Worm (Caenorhabditis elegans) whole organism, L4 larva: ENCODE measurements around the gene acr-15.

ENCODE experiments used
- F49E8.2 ChIP-seq: sonication (generic microtip); optimal IDR thresholded peaks from 2 replicates; lab custom pipeline; 2016; ENCODE audit warnings: missing compliant biosample characterization, mild to moderate bottlenecking, missing genetic modification characterization, borderline replicate concordance
- R02D3.7 ChIP-seq: fragments of 150-350 bp; sonication (generic microtip); optimal IDR thresholded peaks from 3 replicates; lab custom pipeline; 2014; ENCODE audit warnings: missing biosample characterization, missing genetic modification characterization
- T26A8.4 ChIP-seq: fragments of 200-800 bp; sonication (Bioruptor generic); IDR thresholded peaks from 2 replicates; pipeline ENCODE4 v1.3.6; 2022; ENCODE audit warnings: missing genetic modification characterization, missing compliant biosample characterization
- Y48G9A.11 ChIP-seq: fragments of 200-800 bp; sonication (Bioruptor generic); IDR thresholded peaks from 2 replicates; pipeline ENCODE4 v1.3.6; 2022; ENCODE audit warnings: missing genetic modification reagents, missing genetic modification characterization, missing compliant biosample characterization
- Y75B8A.6 ChIP-seq: fragments of 200-800 bp; sonication (Bioruptor generic); IDR thresholded peaks from 2 replicates; pipeline ENCODE4 v1.3.6; 2022; ENCODE audit warnings: missing genetic modification reagents, missing genetic modification characterization, missing compliant biosample characterization
- aly-2 ChIP-seq: sonication (generic microtip); optimal IDR thresholded peaks from 2 replicates; lab custom pipeline; 2018; ENCODE audit warnings: missing biosample characterization, missing genetic modification characterization
- ama-1 ChIP-seq: fragments of 150-350 bp; optimal IDR thresholded peaks from 2 replicates; lab custom pipeline; 2014; ENCODE audit warnings: inconsistent platforms, mixed read lengths
- attf-4 ChIP-seq: sonication (generic microtip); optimal IDR thresholded peaks from 3 replicates; lab custom pipeline; 2017; ENCODE audit warnings: missing biosample characterization, missing genetic modification characterization
- ceh-28 ChIP-seq: fragments of 150-350 bp; optimal IDR thresholded peaks from 2 replicates; lab custom pipeline; 2014; ENCODE audit warnings: missing biosample characterization, missing genetic modification reagents, missing genetic modification characterization
- ctbp-1 ChIP-seq: fragments of 200-800 bp; sonication (Bioruptor generic); IDR thresholded peaks from 2 replicates; pipeline ENCODE4 v1.3.6; 2022; ENCODE audit warnings: missing genetic modification reagents, missing genetic modification characterization, missing compliant biosample characterization
- daf-16 ChIP-seq, 3 experiments: sonication (generic microtip); optimal IDR thresholded peaks; 2 replicates each; lab custom pipeline; 2016 to 2017; ENCODE audit warnings: missing genetic modification characterization in 3 of 3, missing genetic modification reagents in 3 of 3, mild to moderate bottlenecking in 2 of 3, missing compliant biosample characterization in 2 of 3, missing biosample characterization in 1 of 3, moderate library complexity in 1 of 3
- dmd-6 ChIP-seq: fragments of 200-800 bp; sonication (Bioruptor generic); IDR thresholded peaks from 2 replicates; pipeline ENCODE4 v1.3.6; 2022; ENCODE audit warnings: missing genetic modification reagents, missing genetic modification characterization, missing compliant biosample characterization
- dmd-9 ChIP-seq: fragments of 200-800 bp; sonication (Bioruptor generic); IDR thresholded peaks from 2 replicates; pipeline ENCODE4 v1.3.6; 2022; ENCODE audit warnings: missing genetic modification reagents, missing genetic modification characterization, missing compliant biosample characterization
- dve-1 ChIP-seq: sonication (generic microtip); optimal IDR thresholded peaks from 2 replicates; lab custom pipeline; 2017; ENCODE audit warnings: antibody characterized with exemption, mild to moderate bottlenecking, missing genetic modification characterization, missing compliant biosample characterization; ENCODE audit not compliant: insufficient read depth
- hlh-30 ChIP-seq: sonication (generic microtip); optimal IDR thresholded peaks from 2 replicates; lab custom pipeline; 2017; ENCODE audit warnings: antibody characterized with exemption, mild to moderate bottlenecking, missing genetic modification characterization, missing compliant biosample characterization; ENCODE audit not compliant: insufficient read depth
- hmg-1.1 ChIP-seq: fragments of 200-800 bp; sonication (Bioruptor generic); IDR thresholded peaks from 2 replicates; pipeline ENCODE4 v1.3.6; 2022; ENCODE audit warnings: missing genetic modification reagents, missing genetic modification characterization, missing compliant biosample characterization
- lim-7 ChIP-seq: fragments of 200-800 bp; sonication (Bioruptor generic); IDR thresholded peaks from 2 replicates; pipeline ENCODE4 v1.3.6; 2022; ENCODE audit warnings: missing genetic modification characterization, missing compliant biosample characterization
- lin-1 ChIP-seq: fragments of 200-800 bp; sonication (Bioruptor generic); IDR thresholded peaks from 2 replicates; pipeline ENCODE4 v1.3.6; 2022; ENCODE audit warnings: missing genetic modification reagents, missing genetic modification characterization, missing compliant biosample characterization
- lin-13 ChIP-seq: fragments of 150-350 bp; optimal IDR thresholded peaks from 2 replicates; lab custom pipeline; 2014; ENCODE audit warnings: missing biosample characterization, missing genetic modification reagents, missing genetic modification characterization
- lin-15B ChIP-seq: fragments of 150-350 bp; sonication (generic microtip); optimal IDR thresholded peaks from 3 replicates; lab custom pipeline; 2014; ENCODE audit warnings: missing biosample characterization, missing genetic modification characterization
- lin-29 ChIP-seq: fragments of 200-800 bp; sonication (Bioruptor generic); IDR thresholded peaks from 2 replicates; pipeline ENCODE4 v1.3.6; 2022; ENCODE audit warnings: missing genetic modification reagents, missing genetic modification characterization, missing compliant biosample characterization
- lin-38 ChIP-seq: fragments of 200-800 bp; sonication (Bioruptor generic); IDR thresholded peaks from 2 replicates; pipeline ENCODE4 v1.3.6; 2022; ENCODE audit warnings: missing genetic modification reagents, missing genetic modification characterization, missing compliant biosample characterization
- lin-39 ChIP-seq: fragments of 150-350 bp; optimal IDR thresholded peaks from 2 replicates; lab custom pipeline; 2014; ENCODE audit warnings: missing biosample characterization, missing genetic modification reagents, missing genetic modification characterization
- mes-2 ChIP-seq: sonication (generic microtip); optimal IDR thresholded peaks from 2 replicates; lab custom pipeline; 2016; ENCODE audit warnings: missing genotype, mild to moderate bottlenecking, missing genetic modification characterization, missing compliant biosample characterization; ENCODE audit not compliant: poor library complexity, severe bottlenecking
- mxl-3 ChIP-seq: fragments of 200-800 bp; sonication (Bioruptor generic); optimal IDR thresholded peaks from 2 replicates; lab custom pipeline; 2018; ENCODE audit warnings: mild to moderate bottlenecking, missing genetic modification characterization, missing compliant biosample characterization
- nhr-28 ChIP-seq: fragments of 150-350 bp; optimal IDR thresholded peaks from 2 replicates; lab custom pipeline; 2014; ENCODE audit warnings: missing biosample characterization, missing genetic modification characterization
- pqm-1 ChIP-seq: sonication (generic microtip); optimal IDR thresholded peaks from 2 replicates; lab custom pipeline; 2017; ENCODE audit warnings: missing biosample characterization, missing genetic modification characterization
- set-16 ChIP-seq: fragments of 200-800 bp; sonication (Bioruptor generic); IDR thresholded peaks from 2 replicates; pipeline ENCODE4 v1.3.6; 2022; ENCODE audit warnings: missing genetic modification reagents, missing genetic modification characterization, missing compliant biosample characterization
- tag-97 ChIP-seq: fragments of 200-800 bp; sonication (Bioruptor generic); IDR thresholded peaks from 2 replicates; pipeline ENCODE4 v1.3.6; 2022; ENCODE audit warnings: missing genetic modification characterization, missing compliant biosample characterization
- unc-130 ChIP-seq: sonication (generic microtip); optimal IDR thresholded peaks from 2 replicates; lab custom pipeline; 2016; ENCODE audit warnings: missing genetic modification reagents, missing genetic modification characterization, missing compliant biosample characterization
- zag-1 ChIP-seq: fragments of 150-350 bp; optimal IDR thresholded peaks from 2 replicates; lab custom pipeline; 2014; ENCODE audit warnings: missing biosample characterization, missing genetic modification characterization
- zfp-3 ChIP-seq: fragments of 200-800 bp; sonication (Bioruptor generic); conservative IDR thresholded peaks from 2 replicates; pipeline ENCODE4 v1.3.6; 2022; ENCODE audit warnings: missing genetic modification reagents, missing genetic modification characterization, missing compliant biosample characterization

The acr-15 gene

ce11 chrV:8536213-8536612, 16.3 kb upstream of the acr-15 start, which contains the start of gene his-39:
his-39 (plus strand) TSS chrV:8536513.
- TF ChIP-seq ctbp-1 (GFP tag; lab: Robert Waterston, UW) (no peak), F49E8.2 (tag; lab: Kevin White, UChicago) (no peak), mes-2 (tag; lab: Kevin White, UChicago) (no peak), lin-1 (no peak), dmd-9 (GFP tag; lab: Robert Waterston, UW) (no peak), lin-15B (tag; lab: Kevin White, UChicago) (no peak), Y48G9A.11 (no peak), lin-39 (tag; lab: Kevin White, UChicago) (no peak), nhr-28 (tag; lab: Kevin White, UChicago) (no peak), lin-29 (GFP tag; lab: Robert Waterston, UW) (no peak), mxl-3 (GFP tag; lab: Kevin White, UChicago) (no peak), hlh-30 (no peak), T26A8.4 (GFP tag; lab: Robert Waterston, UW) (no peak), hmg-1.1 (GFP tag; lab: Robert Waterston, UW) (no peak), pqm-1 (tag; lab: Kevin White, UChicago) (no peak), zfp-3 (GFP tag; lab: Robert Waterston, UW) (no peak), R02D3.7 (tag; lab: Kevin White, UChicago) (no peak)

- TF ChIP-seq unc-130 (GFP tag; lab: Kevin White, UChicago) = no peak
- TF ChIP-seq tag-97 (GFP tag; lab: Robert Waterston, UW) = no peak
- no peak for TF ChIP-seq lim-7 (GFP tag; lab: Robert Waterston, UW)
- no peak for TF ChIP-seq Y75B8A.6 (GFP tag; lab: Robert Waterston, UW)
- TF ChIP-seq ama-1 = no peak
- TF ChIP-seq pqm-1 (tag; lab: Kevin White, UChicago) = no peak
- TF ChIP-seq lin-38 (GFP tag; lab: Robert Waterston, UW) = no peak
- no peak for TF ChIP-seq daf-16 (GFP tag; optimal IDR thresholded peaks at IDR 0.05; lab: Kevin White, UChicago)
- TF ChIP-seq daf-16 (tag; optimal IDR thresholded peaks at IDR 0.05; lab: Kevin White, UChicago) = no peak
- TF ChIP-seq dve-1 (tag; lab: Kevin White, UChicago) = no peak
- no peak for TF ChIP-seq hlh-30
- no peak for TF ChIP-seq set-16 (GFP tag; lab: Robert Waterston, UW)
- no peak for TF ChIP-seq zag-1 (tag; lab: Kevin White, UChicago)
- TF ChIP-seq lin-13 = no peak
- no peak for TF ChIP-seq ctbp-1 (GFP tag; lab: Robert Waterston, UW)
- no peak for TF ChIP-seq F49E8.2 (tag; lab: Kevin White, UChicago)
- TF ChIP-seq aly-2 = no peak
- TF ChIP-seq ceh-28 (tag; lab: Kevin White, UChicago) = no peak
Measured at ce11 chrV:8537031-8537430, 15.5 kb upstream of the acr-15 start, which contains the start of gene otpl-4. otpl-4 (plus strand) TSS chrV:8537331.

ce11 chrV:8545531-8546224, 6.8 kb upstream of the acr-15 start, which contains the start of the genes slc-17.8 and asns-1:
slc-17.8 (minus strand) TSS chrV:8545581.
asns-1 (plus strand) TSS chrV:8546174.
- TF ChIP-seq set-16 (GFP tag; lab: Robert Waterston, UW) (peak; percentile 90), lin-1 (no peak), hlh-30 (no peak), nhr-28 (tag; lab: Kevin White, UChicago) (no peak), mes-2 (tag; lab: Kevin White, UChicago) (no peak)

ce11 chrV:8548989-8549388, 3.5 kb upstream of the acr-15 start, which contains the start of gene stdh-4:
stdh-4 (plus strand) TSS chrV:8549289.
- TF ChIP-seq dmd-6 (GFP tag; lab: Robert Waterston, UW) (0 out of 2 replicates have a peak, but pooled peaks have one; percentile 13), attf-4 (tag; lab: Kevin White, UChicago) (no peak)
